Fruit fly (Drosophila melanogaster): Measurements from ENCODE around the gene CG43102.

CG43102 gene

dm6 chr3R:17798211-17798737 is 4.0 kb upstream of the CG43102 start, which contains the start of gene CG7379 (continued):
- TF ChIP-seq CG32006 (GFP tag; optimal IDR thresholded peaks at IDR 0.05): peak; percentile 66
- no peak for TF ChIP-seq Met (GFP tag; optimal IDR thresholded peaks at IDR 0.05)
- TF ChIP-seq dsx (GFP tag; optimal IDR thresholded peaks at IDR 0.05; ENCODE audit: poor library complexity, severe bottlenecking): no peak
- no peak for TF ChIP-seq CG9139 (GFP tag; optimal IDR thresholded peaks at IDR 0.05)
- TF ChIP-seq Blimp-1 (GFP tag; optimal IDR thresholded peaks at IDR 0.05): peak; percentile 34
- TF ChIP-seq esn (GFP tag; optimal IDR thresholded peaks at IDR 0.05): peak; percentile 89
- TF ChIP-seq Lpt (GFP tag; optimal IDR thresholded peaks at IDR 0.05): peak; percentile 35
- TF ChIP-seq CG6276 (GFP tag; optimal IDR thresholded peaks at IDR 0.05): no peak
- TF ChIP-seq CG34406 (GFP tag; optimal IDR thresholded peaks at IDR 0.05): peak; percentile 75
- no peak for TF ChIP-seq Smox (GFP tag; optimal IDR thresholded peaks at IDR 0.05)
- peak; percentile 69 for TF ChIP-seq fkh (GFP tag; optimal IDR thresholded peaks at IDR 0.05)
- peak; percentile 67 for TF ChIP-seq Ets21C (GFP tag; optimal IDR thresholded peaks at IDR 0.05)
- peak; percentile 93 for TF ChIP-seq Eip78C (GFP tag)
- peak; percentile 48 for TF ChIP-seq CG7368 (GFP tag; optimal IDR thresholded peaks at IDR 0.05)
- no peak for TF ChIP-seq CG15336 (GFP tag; IDR thresholded peaks at IDR 0.05)
- no peak for TF ChIP-seq dac (GFP tag; optimal IDR thresholded peaks at IDR 0.05)

- TF ChIP-seq spab (GFP tag; optimal IDR thresholded peaks at IDR 0.05) (no peak), Hr4 (GFP tag; optimal IDR thresholded peaks at IDR 0.05) (no peak), cyc (GFP tag; optimal IDR thresholded peaks at IDR 0.05) (no peak), Met (GFP tag; optimal IDR thresholded peaks at IDR 0.05) (no peak), Eip93F (GFP tag; optimal IDR thresholded peaks at IDR 0.05) (no peak)
These were observed 1.4 kb upstream of the CG43102 start for dm6 chr3R:17795561-17796170.

- TF ChIP-seq CG1621 (tag; optimal IDR thresholded peaks at IDR 0.05) (peak; percentile 57), CG31627 (GFP tag; optimal IDR thresholded peaks at IDR 0.05) (no peak), CG3919 (GFP tag; optimal IDR thresholded peaks at IDR 0.05) (no peak), Sox15 (GFP tag; optimal IDR thresholded peaks at IDR 0.05) (no peak), CG6276 (GFP tag; optimal IDR thresholded peaks at IDR 0.05) (no peak)
These were observed 758 bp upstream of the CG43102 start, which contains the start of gene pasi1 for dm6 chr3R:17795075-17795420. Gene pasi1, plus strand, starts transcription at chr3R:17795075.

dm6 chr3R:17793287-17793686 is 1.0 kb downstream of the CG43102 start:
- TF ChIP-seq CG3032 (tag; optimal IDR thresholded peaks at IDR 0.05) (no peak), CG10631 (GFP tag; optimal IDR thresholded peaks at IDR 0.05) (no peak), CG10669 (GFP tag; optimal IDR thresholded peaks at IDR 0.05) (no peak), achi (GFP tag; optimal IDR thresholded peaks at IDR 0.05) (no peak), CG8319 (GFP tag; optimal IDR thresholded peaks at IDR 0.05) (no peak), CG11762 (GFP tag; optimal IDR thresholded peaks at IDR 0.05; ENCODE audit: insufficient read depth) (no peak), CG3919 (GFP tag; optimal IDR thresholded peaks at IDR 0.05) (no peak), CG8119 (GFP tag; IDR thresholded peaks at IDR 0.05) (no peak), dsx (GFP tag; optimal IDR thresholded peaks at IDR 0.05; ENCODE audit: poor library complexity, severe bottlenecking) (no peak), Sox102F (GFP tag; optimal IDR thresholded peaks at IDR 0.05) (no peak), Sox15 (GFP tag; optimal IDR thresholded peaks at IDR 0.05) (no peak), CG1621 (tag; optimal IDR thresholded peaks at IDR 0.05) (no peak)

DNA sequence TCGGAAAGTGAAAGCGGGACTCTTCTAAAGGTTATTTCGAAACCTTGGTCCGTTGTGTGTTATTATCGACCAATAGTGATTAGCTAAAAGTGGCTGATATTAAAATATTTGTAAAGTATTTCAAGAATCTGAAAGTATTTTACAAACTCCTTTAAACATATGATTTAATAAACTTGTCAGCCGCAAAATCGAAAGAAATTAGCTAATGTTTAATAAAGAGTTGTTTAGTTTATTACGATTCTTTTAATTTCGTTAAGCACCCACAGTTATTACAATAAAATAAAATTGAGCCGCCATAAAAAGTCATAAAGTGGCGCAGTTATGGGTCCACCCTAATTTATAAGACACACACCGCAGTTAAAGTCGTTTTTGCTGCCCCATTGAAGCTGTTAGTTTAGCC is 4.4 kb downstream of the CG43102 start:
- peak; percentile 67 for TF ChIP-seq Eip78C (GFP tag)
- no peak for TF ChIP-seq dsx (GFP tag; optimal IDR thresholded peaks at IDR 0.05; ENCODE audit: poor library complexity, severe bottlenecking)
- TF ChIP-seq spab (GFP tag; optimal IDR thresholded peaks at IDR 0.05): no peak
- peak; percentile 4 for TF ChIP-seq Eip75B (GFP tag; optimal IDR thresholded peaks at IDR 0.05)
- TF ChIP-seq pdm3 (GFP tag; optimal IDR thresholded peaks at IDR 0.05): no peak
- no peak for TF ChIP-seq fkh (GFP tag; optimal IDR thresholded peaks at IDR 0.05)
- TF ChIP-seq topi (GFP tag; optimal IDR thresholded peaks at IDR 0.05): no peak
- 0 out of 3 replicates have a peak, but pooled peaks have one; percentile 12 for TF ChIP-seq eg (GFP tag; IDR thresholded peaks at IDR 0.05)
- no peak for TF ChIP-seq lz (GFP tag; optimal IDR thresholded peaks at IDR 0.05)
- TF ChIP-seq Hr39 (GFP tag; optimal IDR thresholded peaks at IDR 0.05): no peak
- TF ChIP-seq CG4318 (GFP tag; optimal IDR thresholded peaks at IDR 0.05): peak; percentile 4
- no peak for TF ChIP-seq CG6163 (GFP tag; IDR thresholded peaks at IDR 0.05)
- no peak for TF ChIP-seq CG6808 (GFP tag; optimal IDR thresholded peaks at IDR 0.05)
- TF ChIP-seq Sox15 (GFP tag; optimal IDR thresholded peaks at IDR 0.05): no peak
- no peak for TF ChIP-seq CG7368 (GFP tag; optimal IDR thresholded peaks at IDR 0.05)
- no peak for TF ChIP-seq Blimp-1 (GFP tag; optimal IDR thresholded peaks at IDR 0.05)
- TF ChIP-seq Met (GFP tag; optimal IDR thresholded peaks at IDR 0.05): peak; percentile 4
- no peak for TF ChIP-seq CG11294 (GFP tag; IDR thresholded peaks at IDR 0.05)
- peak; percentile 74 for TF ChIP-seq svp (GFP tag)
- peak; percentile 3 for TF ChIP-seq achi (GFP tag; optimal IDR thresholded peaks at IDR 0.05)
- TF ChIP-seq CG10631 (GFP tag; optimal IDR thresholded peaks at IDR 0.05): peak; percentile 8

Data from whole organism, prepupa.